Worm (Caenorhabditis elegans) whole organism, dauer: Measurements from ENCODE around the gene srh-118.
"Not testable (repeated sequence)": the region's sequence is repeated elsewhere in the genome, so short reads cannot be mapped to it uniquely, and the experiment has no call there.

ENCODE experiments used
- unc-62 ChIP-seq: sonication (generic microtip); optimal IDR thresholded peaks from 2 replicates; lab custom pipeline; 2017; ENCODE audit warnings: missing biosample characterization, missing genetic modification reagents, missing genetic modification characterization

The srh-118 gene

ce11 chrV:17486034-17486433, 9.9 kb downstream of the srh-118 start, which contains the start of gene scl-24:
TSS of gene scl-24 (plus strand) at chrV:17486334.
- no peak for TF ChIP-seq unc-62 (GFP tag; lab: Kevin White, UChicago)

ce11 chrV:17485078-17485477, 10.9 kb downstream of the srh-118 start, which contains the start of gene srh-111:
TSS of gene srh-111 (minus strand) at chrV:17485178.
- no peak for TF ChIP-seq unc-62 (GFP tag; lab: Kevin White, UChicago)

ce11 chrV:17476490-17476889, 19.5 kb downstream of the srh-118 start, which contains the start of gene srbc-61:
TSS of gene srbc-61 (plus strand) at chrV:17476790.
- no peak for TF ChIP-seq unc-62 (GFP tag; lab: Kevin White, UChicago)

ce11 chrV:17473699-17474098, 22.3 kb downstream of the srh-118 start, which contains the start of gene srh-123:
TSS of gene srh-123 (plus strand) at chrV:17473999.
- TF ChIP-seq unc-62 (GFP tag; lab: Kevin White, UChicago) = no peak

ce11 chrV:17471564-17471963, 24.4 kb downstream of the srh-118 start, which contains the start of gene srh-235:
TSS of gene srh-235 (minus strand) at chrV:17471664.
- no peak for TF ChIP-seq unc-62 (GFP tag; lab: Kevin White, UChicago)

- TF ChIP-seq unc-62 (GFP tag; lab: Kevin White, UChicago) = no peak
These were observed 26.8 kb downstream of the srh-118 start, which contains the start of gene F20E11.17 for ce11 chrV:17469180-17469579. TSS of gene F20E11.17 (minus strand) at chrV:17469280.

ce11 chrV:17467881-17468280, 28.1 kb downstream of the srh-118 start:
- no peak for TF ChIP-seq unc-62 (GFP tag; lab: Kevin White, UChicago)

- no peak for TF ChIP-seq unc-62 (GFP tag; lab: Kevin White, UChicago)
These were observed 29.2 kb downstream of the srh-118 start, which contains the start of gene srw-72 for ce11 chrV:17466751-17467150. TSS of gene srw-72 (plus strand) at chrV:17467051.

- not testable (repeated sequence) for TF ChIP-seq unc-62 (GFP tag; lab: Kevin White, UChicago)
These were observed 31.7 kb downstream of the srh-118 start, which contains the start of gene F20E11.7 for ce11 chrV:17464278-17464677. TSS of gene F20E11.7 (plus strand) at chrV:17464578.

ce11 chrV:17460061-17460460, 35.9 kb downstream of the srh-118 start, which contains the start of gene srz-48:
TSS of gene srz-48 (minus strand) at chrV:17460161.
- no peak for TF ChIP-seq unc-62 (GFP tag; lab: Kevin White, UChicago)

ce11 chrV:17458069-17458468, 37.9 kb downstream of the srh-118 start, which contains the start of gene str-200:
TSS of gene str-200 (minus strand) at chrV:17458169.
- TF ChIP-seq unc-62 (GFP tag; lab: Kevin White, UChicago) = no peak

- not testable (repeated sequence) for TF ChIP-seq unc-62 (GFP tag; lab: Kevin White, UChicago)
These were observed 39.8 kb downstream of the srh-118 start, which contains the start of gene srh-203 for ce11 chrV:17456197-17456596. TSS of gene srh-203 (minus strand) at chrV:17456297.

ce11 chrV:17449836-17450235, 46.1 kb downstream of the srh-118 start:
- no peak for TF ChIP-seq unc-62 (GFP tag; lab: Kevin White, UChicago)
